Fruit fly (Drosophila melanogaster) whole organism, embryonic: ENCODE measurements around the gene CG13071.
A peak's percentile ranks its signal among the peaks of the same experiment; 100 is the strongest.

ENCODE experiments used
- Antp ChIP-seq: fragments of 200-800 bp; sonication (Bioruptor generic); optimal IDR thresholded peaks from 3 replicates; lab custom pipeline; 2016; ENCODE audit warnings: missing biosample characterization, missing genetic modification characterization
- Asciz ChIP-seq: fragments of 200-800 bp; sonication (Bioruptor generic); optimal IDR thresholded peaks from 2 replicates; lab custom pipeline; 2017; ENCODE audit warnings: missing biosample characterization, mild to moderate bottlenecking, missing genetic modification characterization, missing genetic modification reagents
- Atf6 ChIP-seq: fragments of 200-800 bp; sonication (Bioruptor generic); IDR thresholded peaks from 2 replicates; pipeline ENCODE4 v1.3.6; 2022; ENCODE audit warnings: missing biosample characterization, missing genetic modification characterization
- Awh ChIP-seq: fragments of 200-800 bp; sonication (Bioruptor generic); IDR thresholded peaks from 2 replicates; pipeline ENCODE4, ENCODE4 v1.3.6; 2022; ENCODE audit warnings: missing biosample characterization, missing genetic modification characterization
- Bdp1 ChIP-seq: fragments of 200-800 bp; sonication (Bioruptor generic); optimal IDR thresholded peaks from 3 replicates; lab custom pipeline; 2016; ENCODE audit warnings: missing biosample characterization, missing genetic modification characterization
- C15 ChIP-seq: fragments of 200-800 bp; sonication (Bioruptor generic); IDR thresholded peaks from 3 replicates; pipeline ENCODE4 v1.3.6; 2022; ENCODE audit warnings: missing biosample characterization, missing genetic modification characterization
- CG10147 ChIP-seq: fragments of 200-800 bp; sonication (Bioruptor generic); optimal IDR thresholded peaks from 2 replicates; lab custom pipeline; 2019; ENCODE audit warnings: missing biosample characterization, mild to moderate bottlenecking, missing genetic modification characterization, moderate library complexity
- CG1024 ChIP-seq: fragments of 200-800 bp; sonication (Bioruptor generic); IDR thresholded peaks from 2 replicates; pipeline ENCODE4 v1.3.6; 2022; ENCODE audit warnings: missing biosample characterization, missing genetic modification characterization
- CG10267 ChIP-seq: fragments of 200-800 bp; sonication (Bioruptor generic); optimal IDR thresholded peaks from 2 replicates; lab custom pipeline; 2018; ENCODE audit warnings: missing biosample characterization, mild to moderate bottlenecking, missing genetic modification characterization, moderate library complexity
- CG12104 ChIP-seq: fragments of 200-800 bp; sonication (Bioruptor generic); optimal IDR thresholded peaks from 3 replicates; lab custom pipeline; 2016; ENCODE audit warnings: missing biosample characterization, missing genetic modification characterization
- CG13894 ChIP-seq: fragments of 200-800 bp; sonication (Bioruptor generic); optimal IDR thresholded peaks from 3 replicates; lab custom pipeline; 2018; ENCODE audit warnings: missing biosample characterization, mild to moderate bottlenecking, missing genetic modification characterization, moderate library complexity
- CG14710 ChIP-seq: fragments of 200-800 bp; sonication (Bioruptor generic); optimal IDR thresholded peaks from 3 replicates; lab custom pipeline; 2019; ENCODE audit warnings: missing biosample characterization, mild to moderate bottlenecking, missing genetic modification characterization, moderate library complexity
- CG2120 ChIP-seq: fragments of 200-800 bp; sonication (Bioruptor generic); optimal IDR thresholded peaks from 3 replicates; lab custom pipeline; 2016; ENCODE audit warnings: missing biosample characterization, missing genetic modification characterization
- CG2129 ChIP-seq: fragments of 200-800 bp; sonication (Bioruptor generic); IDR thresholded peaks from 2 replicates; pipeline ENCODE4 v1.3.6; 2022; ENCODE audit warnings: missing biosample characterization, missing genetic modification characterization; ENCODE audit not compliant: partially characterized antibody
- CG30431 ChIP-seq: fragments of 200-800 bp; sonication (Bioruptor generic); optimal IDR thresholded peaks from 2 replicates; lab custom pipeline; 2017; ENCODE audit warnings: missing biosample characterization, missing genetic modification characterization
- CG33213 ChIP-seq: fragments of 200-800 bp; sonication (Bioruptor generic); optimal IDR thresholded peaks from 3 replicates; lab custom pipeline; 2016; ENCODE audit warnings: missing biosample characterization, missing genetic modification characterization
- CG3726 ChIP-seq: fragments of 200-800 bp; sonication (Bioruptor generic); IDR thresholded peaks from 3 replicates; pipeline ENCODE4, ENCODE4 v1.3.6; 2022; ENCODE audit warnings: missing biosample characterization, missing genetic modification characterization
- CG4730 ChIP-seq: fragments of 200-800 bp; sonication (Bioruptor generic); IDR thresholded peaks from 2 replicates; pipeline ENCODE4 v1.3.6; 2022; ENCODE audit warnings: missing biosample characterization, missing genetic modification characterization
- CG6683 ChIP-seq: fragments of 200-800 bp; sonication (Bioruptor generic); optimal IDR thresholded peaks from 2 replicates; lab custom pipeline; 2017; ENCODE audit warnings: missing biosample characterization, mild to moderate bottlenecking, missing genetic modification characterization, missing genetic modification reagents
- CG7987 ChIP-seq: fragments of 200-800 bp; sonication (Bioruptor generic); optimal IDR thresholded peaks from 2 replicates; lab custom pipeline; 2018; ENCODE audit warnings: missing biosample characterization, mild to moderate bottlenecking, missing genetic modification characterization, moderate library complexity
- CG8089 ChIP-seq: fragments of 200-800 bp; sonication (Bioruptor generic); optimal IDR thresholded peaks from 3 replicates; lab custom pipeline; 2016; ENCODE audit warnings: missing biosample characterization, missing genetic modification characterization
- CG9817 ChIP-seq: fragments of 200-800 bp; sonication (Bioruptor generic); optimal IDR thresholded peaks from 2 replicates; lab custom pipeline; 2018; ENCODE audit warnings: missing biosample characterization, mild to moderate bottlenecking, missing genetic modification characterization, moderate library complexity
- CrebB ChIP-seq: fragments of 200-800 bp; sonication (Bioruptor generic); optimal IDR thresholded peaks from 3 replicates; lab custom pipeline; 2018; ENCODE audit warnings: missing biosample characterization, mild to moderate bottlenecking, missing genetic modification characterization
- D19A ChIP-seq: fragments of 200-800 bp; optimal IDR thresholded peaks from 3 replicates; lab custom pipeline; 2019; ENCODE audit warnings: missing biosample characterization, mild to moderate bottlenecking, missing genetic modification characterization, moderate library complexity
- Dref ChIP-seq: fragments of 200-800 bp; sonication (Bioruptor generic); IDR thresholded peaks from 2 replicates; pipeline ENCODE4 v1.3.6; 2022; ENCODE audit warnings: missing biosample characterization, missing genetic modification characterization
- Ets97D ChIP-seq: fragments of 200-800 bp; sonication (Bioruptor generic); optimal IDR thresholded peaks from 3 replicates; lab custom pipeline; 2016; ENCODE audit warnings: missing biosample characterization, missing genetic modification characterization
- Hey ChIP-seq: fragments of 200-800 bp; sonication (Bioruptor generic); optimal IDR thresholded peaks from 3 replicates; lab custom pipeline; 2018; ENCODE audit warnings: missing biosample characterization, mild to moderate bottlenecking, missing genetic modification characterization
- Lhr ChIP-seq: fragments of 200-800 bp; sonication (Bioruptor generic); optimal IDR thresholded peaks from 3 replicates; lab custom pipeline; 2017; ENCODE audit warnings: mild to moderate bottlenecking, missing biosample characterization, missing genetic modification reagents, missing genetic modification characterization
- Mrtf ChIP-seq: fragments of 200-800 bp; sonication (Bioruptor generic); IDR thresholded peaks from 3 replicates; pipeline ENCODE4 v1.3.6; 2022; ENCODE audit warnings: missing biosample characterization, missing genetic modification characterization
- NFAT ChIP-seq: fragments of 200-800 bp; sonication (Bioruptor generic); IDR thresholded peaks from 2 replicates; pipeline ENCODE4 v1.3.6; 2022; ENCODE audit warnings: missing biosample characterization, missing genetic modification characterization
- Ptx1 ChIP-seq: fragments of 200-800 bp; sonication (Bioruptor generic); IDR thresholded peaks from 2 replicates; pipeline ENCODE4 v1.3.6; 2022; ENCODE audit warnings: missing biosample characterization, missing genetic modification characterization
- Vsx1 ChIP-seq: fragments of 200-800 bp; sonication (Bioruptor generic); optimal IDR thresholded peaks from 2 replicates; lab custom pipeline; 2017; ENCODE audit warnings: missing biosample characterization, mild to moderate bottlenecking, missing genetic modification characterization, missing genetic modification reagents
- abd-A ChIP-seq: fragments of 200-800 bp; sonication (Bioruptor generic); optimal IDR thresholded peaks from 3 replicates; lab custom pipeline; 2019; ENCODE audit warnings: missing biosample characterization, mild to moderate bottlenecking, missing genetic modification characterization, moderate library complexity
- ap ChIP-seq: fragments of 200-800 bp; sonication (Bioruptor generic); IDR thresholded peaks from 2 replicates; pipeline ENCODE4 v1.3.6; 2022; ENCODE audit warnings: missing biosample characterization, missing genetic modification characterization
- bbx ChIP-seq: fragments of 200-800 bp; sonication (Bioruptor generic); IDR thresholded peaks from 2 replicates; pipeline ENCODE4 v1.3.6; 2022; ENCODE audit warnings: missing biosample characterization, missing genetic modification characterization; ENCODE audit not compliant: partially characterized antibody
- bowl ChIP-seq: fragments of 200-800 bp; sonication (Bioruptor generic); IDR thresholded peaks from 2 replicates; pipeline ENCODE4 v1.3.6; 2022; ENCODE audit warnings: missing biosample characterization, missing genetic modification characterization
- cg ChIP-seq: fragments of 200-800 bp; sonication (Bioruptor generic); optimal IDR thresholded peaks from 3 replicates; lab custom pipeline; 2019; ENCODE audit warnings: missing biosample characterization, mild to moderate bottlenecking, missing genetic modification characterization, moderate library complexity
- chn ChIP-seq: fragments of 200-800 bp; sonication (Bioruptor generic); optimal IDR thresholded peaks from 2 replicates; lab custom pipeline; 2016; ENCODE audit warnings: missing biosample characterization, missing genetic modification characterization
- dm ChIP-seq: fragments of 200-800 bp; sonication (Bioruptor generic); optimal IDR thresholded peaks from 3 replicates; lab custom pipeline; 2016; ENCODE audit warnings: missing biosample characterization, missing genetic modification characterization
- eve ChIP-seq, 2 experiments: fragments of >200 bp; optimal IDR thresholded peaks; 2 replicates each; lab custom pipeline; 2017; ENCODE audit warnings: missing biosample characterization in 2 of 2, missing genetic modification characterization in 2 of 2
- ewg ChIP-seq: fragments of 200-800 bp; sonication (Bioruptor generic); optimal IDR thresholded peaks from 3 replicates; lab custom pipeline; 2017; ENCODE audit warnings: mild to moderate bottlenecking, missing biosample characterization, missing genetic modification reagents, missing genetic modification characterization
- eyg ChIP-seq: fragments of 200-800 bp; sonication (Bioruptor generic); optimal IDR thresholded peaks from 3 replicates; lab custom pipeline; 2016; ENCODE audit warnings: missing biosample characterization, missing genetic modification characterization
- fd96Cb ChIP-seq: fragments of 200-800 bp; sonication (Bioruptor generic); optimal IDR thresholded peaks from 2 replicates; lab custom pipeline; 2018; ENCODE audit warnings: missing biosample characterization, mild to moderate bottlenecking, missing genetic modification characterization, moderate library complexity
- h ChIP-seq: fragments of >200 bp; optimal IDR thresholded peaks from 2 replicates; lab custom pipeline; 2017
- pb ChIP-seq: fragments of 200-800 bp; sonication (Bioruptor generic); optimal IDR thresholded peaks from 3 replicates; lab custom pipeline; 2016; ENCODE audit warnings: missing biosample characterization, missing genetic modification characterization
- peb ChIP-seq: fragments of 200-800 bp; sonication (Bioruptor generic); IDR thresholded peaks from 2 replicates; pipeline ENCODE4 v1.3.6; 2022; ENCODE audit warnings: missing biosample characterization, missing genetic modification characterization
- row ChIP-seq: fragments of 200-800 bp; sonication (Bioruptor generic); IDR thresholded peaks from 3 replicates; pipeline ENCODE4 v1.3.6; 2022; ENCODE audit warnings: missing biosample characterization, missing genetic modification characterization
- tgo ChIP-seq: fragments of 200-800 bp; sonication (Bioruptor generic); IDR thresholded peaks from 3 replicates; pipeline ENCODE4 v1.3.6; 2022; ENCODE audit warnings: missing biosample characterization, missing genetic modification characterization
- tll ChIP-seq, 2 experiments: fragments of 200-800 bp in 1 of 2; fragments of >200 bp in 1 of 2; sonication (Bioruptor generic) in 1 of 2; optimal IDR thresholded peaks; 2 replicates each; lab custom pipeline; 2017 to 2019; ENCODE audit warnings: missing biosample characterization in 2 of 2, missing genetic modification characterization in 2 of 2, mild to moderate bottlenecking in 1 of 2, moderate library complexity in 1 of 2
- ttk ChIP-seq: fragments of 200-800 bp; sonication (Bioruptor generic); IDR thresholded peaks from 2 replicates; pipeline ENCODE4 v2.1.2; 2022; ENCODE audit warnings: missing biosample characterization, missing genetic modification characterization
- usp ChIP-seq: fragments of >200 bp; optimal IDR thresholded peaks from 2 replicates; lab custom pipeline; 2017; ENCODE audit warnings: missing biosample characterization, missing genetic modification characterization

Gene CG13071

DNA sequence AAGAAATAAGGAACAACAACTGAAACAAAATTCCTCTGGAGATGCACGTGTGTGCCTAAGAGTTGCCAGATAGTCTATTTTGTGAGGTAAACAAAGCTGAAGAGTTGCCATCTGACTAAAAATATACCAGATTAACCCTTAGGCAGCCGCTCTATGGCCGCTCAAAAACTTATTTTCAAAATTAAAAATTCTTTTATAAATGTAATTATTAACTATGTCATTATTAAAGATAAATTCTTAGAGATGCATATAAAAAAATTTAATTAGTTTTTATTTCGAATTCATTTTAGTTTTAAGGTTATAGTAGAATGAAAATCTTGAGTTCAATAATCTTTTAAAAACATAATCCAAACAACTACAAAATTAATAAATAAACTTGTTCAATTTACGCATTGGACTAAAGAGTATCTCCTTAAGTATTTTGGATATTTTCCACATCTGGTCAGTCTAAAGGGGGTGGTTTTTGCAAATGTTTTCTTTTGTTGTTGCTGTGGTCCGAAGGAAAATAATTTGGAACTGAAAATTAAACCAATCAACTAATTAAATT lies 33.8 kb upstream of the CG13071 start, which contains the start of gene Tmx3 (continued):
- TF ChIP-seq CG6683 (GFP tag; lab: Kevin White, UChicago) = peak; percentile 30
- peak; percentile 83 for TF ChIP-seq Lhr
- TF ChIP-seq Atf6 = peak; percentile 89
- TF ChIP-seq bowl = peak; percentile 58; the same call in 1 of the 2 replicates
- TF ChIP-seq Asciz (GFP tag; lab: Kevin White, UChicago) = peak; percentile 30
- TF ChIP-seq CG4730 (GFP tag; lab: Robert Waterston, UW) = peak; percentile 88
- TF ChIP-seq CG12104 (GFP tag; lab: Kevin White, UChicago) = peak; percentile 76
- peak; percentile 84; the same call in 2 of the 3 replicates for TF ChIP-seq Mrtf (GFP tag; lab: Robert Waterston, UW)
- TF ChIP-seq Ets97D (GFP tag; lab: Kevin White, UChicago) = peak; percentile 62
- peak; percentile 61 for TF ChIP-seq CrebB (tag; lab: Kevin White, UChicago)
- TF ChIP-seq eyg (GFP tag; lab: Kevin White, UChicago) = no peak
- no peak for TF ChIP-seq pb (GFP tag; lab: Kevin White, UChicago)
- peak; percentile 93 for TF ChIP-seq dm (GFP tag; lab: Kevin White, UChicago)
- peak; percentile 66 for TF ChIP-seq CG30431 (GFP tag; lab: Kevin White, UChicago)
- peak; percentile 56 for TF ChIP-seq peb (GFP tag; lab: Robert Waterston, UW)
- TF ChIP-seq Hey (tag; lab: Kevin White, UChicago) = no peak
- no peak for TF ChIP-seq CG13894 (tag; lab: Kevin White, UChicago)
- peak; percentile 59 for TF ChIP-seq chn (GFP tag; lab: Kevin White, UChicago)
- TF ChIP-seq usp (GFP tag; lab: Kevin White, UChicago) = no peak
- TF ChIP-seq NFAT (GFP tag; lab: Robert Waterston, UW) = peak; percentile 94
- peak; percentile 41 for TF ChIP-seq CG33213 (GFP tag; lab: Kevin White, UChicago)
- peak; percentile 94 for TF ChIP-seq row (GFP tag; lab: Robert Waterston, UW)
- TF ChIP-seq h = no peak
- no peak for TF ChIP-seq abd-A
- TF ChIP-seq CG8089 (GFP tag; lab: Kevin White, UChicago) = peak; percentile 35
- TF ChIP-seq CG1024 = peak; percentile 88
- TF ChIP-seq Vsx1 (GFP tag; lab: Kevin White, UChicago) = no peak
- TF ChIP-seq Bdp1 (GFP tag; lab: Kevin White, UChicago) = no peak
- peak; percentile 88 for TF ChIP-seq CG10147
- peak; percentile 90 for TF ChIP-seq ap (GFP tag; lab: Robert Waterston, UW)
- TF ChIP-seq C15 (GFP tag; lab: Robert Waterston, UW) = peak; percentile 76; the same call in 2 of the 3 replicates
- TF ChIP-seq CG7987 (GFP tag; lab: Kevin White, UChicago) = no peak
- TF ChIP-seq tll (GFP tag; optimal IDR thresholded peaks at IDR 0.05; lab: Kevin White, UChicago) = peak in 1 of 2 experiments; percentile 24
- TF ChIP-seq Awh (GFP tag; lab: Robert Waterston, UW) = peak; percentile 88
- TF ChIP-seq CG10267 = peak; percentile 84
- no peak for TF ChIP-seq cg (GFP tag; lab: Kevin White, UChicago)
- TF ChIP-seq ttk (GFP tag; lab: Robert Waterston, UW) = peak; percentile 88
- peak; percentile 90 for TF ChIP-seq CG9817 (tag; lab: Kevin White, UChicago)
- TF ChIP-seq Antp = peak; percentile 65
- peak; percentile 95 for TF ChIP-seq Ptx1 (GFP tag; lab: Robert Waterston, UW)
- peak; percentile 89 for TF ChIP-seq fd96Cb (tag; lab: Kevin White, UChicago)
- TF ChIP-seq CG3726 (GFP tag; lab: Robert Waterston, UW) = peak; percentile 89
- TF ChIP-seq Dref (GFP tag; lab: Robert Waterston, UW) = no peak
- peak; percentile 70 for TF ChIP-seq ewg
- TF ChIP-seq tgo (GFP tag; lab: Robert Waterston, UW) = peak; percentile 94
- peak; percentile 89 for TF ChIP-seq D19A (tag; lab: Kevin White, UChicago)
- TF ChIP-seq CG14710 (tag; lab: Kevin White, UChicago) = peak; percentile 93
- TF ChIP-seq CG2129 = no peak
- no peak for TF ChIP-seq bbx
- TF ChIP-seq eve (GFP tag; optimal IDR thresholded peaks at IDR 0.05; lab: Kevin White, UChicago) = no peak
- peak; percentile 88 for TF ChIP-seq CG2120 (GFP tag; lab: Kevin White, UChicago)
